Worm (Caenorhabditis elegans): ENCODE measurements around the gene K09C8.2.

K09C8.2 gene

ce11 chrX:10965508-10965907, 6.3 kb downstream of the K09C8.2 start:
- no peak for TF ChIP-seq egl-27 (tag; optimal IDR thresholded peaks at IDR 0.05)
- TF ChIP-seq elt-1 (tag; optimal IDR thresholded peaks at IDR 0.05), result no peak
- no peak for TF ChIP-seq lin-15B (tag; optimal IDR thresholded peaks at IDR 0.05)
- no peak for TF ChIP-seq aly-2 (tag; optimal IDR thresholded peaks at IDR 0.05)
- TF ChIP-seq ztf-4 (tag; optimal IDR thresholded peaks at IDR 0.05), result no peak
- TF ChIP-seq jun-1 (tag; optimal IDR thresholded peaks at IDR 0.05), result no peak
- TF ChIP-seq fkh-10 (GFP tag; optimal IDR thresholded peaks at IDR 0.05), result no peak
- no peak for TF ChIP-seq egl-5 (tag; optimal IDR thresholded peaks at IDR 0.05)
- no peak for TF ChIP-seq nhr-23 (tag; optimal IDR thresholded peaks at IDR 0.05)
- no peak for TF ChIP-seq nfya-1 (tag; optimal IDR thresholded peaks at IDR 0.05; ENCODE audit: insufficient read depth)
- no peak for TF ChIP-seq ceh-28 (tag; optimal IDR thresholded peaks at IDR 0.05)
- no peak for TF ChIP-seq fos-1 (tag; optimal IDR thresholded peaks at IDR 0.05)
- no peak for TF ChIP-seq nhr-11 (tag; optimal IDR thresholded peaks at IDR 0.05)
- TF ChIP-seq elt-2 (tag; optimal IDR thresholded peaks at IDR 0.05), result no peak

DNA sequence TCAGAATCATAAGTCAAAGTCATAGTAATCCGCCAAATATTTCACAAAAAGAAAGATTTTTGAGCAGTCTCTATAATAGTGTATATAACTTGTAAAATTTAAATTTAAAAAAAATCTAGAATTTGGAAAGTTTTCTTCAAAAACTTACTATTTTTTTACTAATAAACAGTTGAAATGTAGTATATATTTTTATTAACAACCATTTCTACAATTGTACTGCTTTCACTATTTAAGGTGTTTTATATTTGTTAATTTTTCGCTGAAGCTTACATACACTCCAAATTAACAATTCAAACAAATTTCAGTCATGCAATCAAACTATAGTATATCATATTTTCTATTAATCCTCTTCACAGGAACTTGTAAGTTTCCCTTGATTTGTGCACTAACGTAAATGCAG, 7.0 kb downstream of the K09C8.2 start, which contains the start of gene lge-1:
lge-1 (plus strand) TSS at position 301 of the 400 bp plus-strand sequence.
- TF ChIP-seq ztf-4 (tag; optimal IDR thresholded peaks at IDR 0.05) (no peak), unc-62 (GFP tag; optimal IDR thresholded peaks at IDR 0.05) (no peak), egl-5 (tag; optimal IDR thresholded peaks at IDR 0.05) (no peak), fkh-10 (GFP tag; optimal IDR thresholded peaks at IDR 0.05) (no peak), zag-1 (tag; optimal IDR thresholded peaks at IDR 0.05) (no peak), lin-15B (tag; optimal IDR thresholded peaks at IDR 0.05) (no peak), daf-12 (tag; optimal IDR thresholded peaks at IDR 0.05) (no peak), lsy-12 (tag; optimal IDR thresholded peaks at IDR 0.05) (no peak), hmg-11 (tag; optimal IDR thresholded peaks at IDR 0.05) (no peak), snpc-4 (tag; optimal IDR thresholded peaks at IDR 0.05) (no peak), elt-3 (tag; optimal IDR thresholded peaks at IDR 0.05) (no peak), pqm-1 (tag; optimal IDR thresholded peaks at IDR 0.05) (no peak)

- TF ChIP-seq nhr-28 (tag; optimal IDR thresholded peaks at IDR 0.05) (no peak), unc-62 (GFP tag; optimal IDR thresholded peaks at IDR 0.05) (no peak), pha-4 (tag; optimal IDR thresholded peaks at IDR 0.05) (no peak), skn-1 (tag; optimal IDR thresholded peaks at IDR 0.05) (no peak), ztf-4 (tag; optimal IDR thresholded peaks at IDR 0.05) (no peak), jun-1 (tag; optimal IDR thresholded peaks at IDR 0.05) (no peak), egl-27 (tag; optimal IDR thresholded peaks at IDR 0.05) (no peak)
Observed at ce11 chrX:10967698-10968097, 8.5 kb downstream of the K09C8.2 start, which contains the start of gene K09C8.9. Gene K09C8.9 (minus strand): TSS chrX:10967798.

ce11 chrX:10970629-10971028, 11.4 kb downstream of the K09C8.2 start, which contains the start of gene K09C8.8:
Gene K09C8.8 (plus strand): TSS chrX:10970929.
- TF ChIP-seq ZK546.5 (tag; optimal IDR thresholded peaks at IDR 0.05) (no peak), fos-1 (tag; optimal IDR thresholded peaks at IDR 0.05) (no peak), snpc-4 (tag; optimal IDR thresholded peaks at IDR 0.05) (no peak), pqm-1 (tag; optimal IDR thresholded peaks at IDR 0.05) (no peak), lsy-12 (tag; optimal IDR thresholded peaks at IDR 0.05) (no peak), eor-1 (tag; optimal IDR thresholded peaks at IDR 0.05) (no peak), aly-2 (tag; optimal IDR thresholded peaks at IDR 0.05) (no peak), fkh-10 (GFP tag; optimal IDR thresholded peaks at IDR 0.05) (no peak), unc-39 (tag; optimal IDR thresholded peaks at IDR 0.05) (no peak), daf-12 (tag; optimal IDR thresholded peaks at IDR 0.05) (no peak), fkh-2 (tag; optimal IDR thresholded peaks at IDR 0.05) (no peak), nhr-11 (tag; optimal IDR thresholded peaks at IDR 0.05) (no peak), nhr-237 (tag; optimal IDR thresholded peaks at IDR 0.05) (no peak)

DNA sequence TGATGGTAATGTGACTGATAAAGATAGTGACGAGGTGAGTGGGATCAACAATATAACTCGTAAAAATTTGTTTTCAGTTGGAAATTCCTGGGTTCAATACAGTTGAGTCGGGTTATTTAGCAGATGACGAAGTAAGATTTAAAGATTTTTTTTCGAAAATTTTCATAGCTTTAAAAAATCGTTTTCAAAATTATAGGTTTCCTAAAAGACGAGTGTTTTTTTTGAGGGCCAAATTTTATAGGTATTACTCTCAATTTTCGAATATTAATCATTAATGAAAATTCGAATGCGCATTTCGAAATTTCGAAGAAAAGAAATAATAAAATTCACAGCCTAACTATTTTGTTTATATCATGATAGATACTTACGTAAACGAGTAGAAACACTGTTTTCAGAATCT, 11.9 kb downstream of the K09C8.2 start:
- no peak for TF ChIP-seq ZK546.5 (tag; optimal IDR thresholded peaks at IDR 0.05)
- no peak for TF ChIP-seq ztf-4 (tag; optimal IDR thresholded peaks at IDR 0.05)
- no peak for TF ChIP-seq unc-39 (tag; optimal IDR thresholded peaks at IDR 0.05)
- TF ChIP-seq hmg-11 (tag; optimal IDR thresholded peaks at IDR 0.05), result no peak
- no peak for TF ChIP-seq ztf-11 (tag; optimal IDR thresholded peaks at IDR 0.05)
- TF ChIP-seq tbx-2 (tag; optimal IDR thresholded peaks at IDR 0.05), result no peak
- no peak for TF ChIP-seq aly-2 (tag; optimal IDR thresholded peaks at IDR 0.05)
- TF ChIP-seq mml-1 (tag; optimal IDR thresholded peaks at IDR 0.05), result no peak
- no peak for TF ChIP-seq pha-4 (tag; optimal IDR thresholded peaks at IDR 0.05)
- TF ChIP-seq nhr-23 (tag; optimal IDR thresholded peaks at IDR 0.05), result no peak
- TF ChIP-seq lin-39 (tag; optimal IDR thresholded peaks at IDR 0.05), result no peak
- no peak for TF ChIP-seq fkh-10 (GFP tag; optimal IDR thresholded peaks at IDR 0.05)
- TF ChIP-seq snpc-4 (tag; optimal IDR thresholded peaks at IDR 0.05), result no peak
- TF ChIP-seq nhr-12 (tag; optimal IDR thresholded peaks at IDR 0.05), result no peak
- no peak for TF ChIP-seq ceh-9 (tag; optimal IDR thresholded peaks at IDR 0.05)
- no peak for TF ChIP-seq nhr-77 (tag; optimal IDR thresholded peaks at IDR 0.05)
- no peak for TF ChIP-seq egl-5 (tag; optimal IDR thresholded peaks at IDR 0.05)

Data from whole organism, L3 larva.